Worm (Caenorhabditis elegans) whole organism, L4 larva: ENCODE data around the gene atp-5.

Experiments
- F26F4.8 ChIP-seq: fragments of 200-800 bp; sonication (Bioruptor generic); conservative IDR thresholded peaks from 2 replicates; pipeline ENCODE4 v1.3.6; 2022; ENCODE audit warnings: missing genetic modification characterization, missing compliant biosample characterization
- Y48G9A.11 ChIP-seq: fragments of 200-800 bp; sonication (Bioruptor generic); IDR thresholded peaks from 2 replicates; pipeline ENCODE4 v1.3.6; 2022; ENCODE audit warnings: missing genetic modification reagents, missing genetic modification characterization, missing compliant biosample characterization
- Y75B8A.6 ChIP-seq: fragments of 200-800 bp; sonication (Bioruptor generic); IDR thresholded peaks from 2 replicates; pipeline ENCODE4 v1.3.6; 2022; ENCODE audit warnings: missing genetic modification reagents, missing genetic modification characterization, missing compliant biosample characterization
- aha-1 ChIP-seq: fragments of 150-350 bp; peaks from one replicate; lab custom pipeline; 2014; ENCODE audit warnings: missing biosample characterization, missing genetic modification characterization
- ama-1 ChIP-seq: fragments of 150-350 bp; optimal IDR thresholded peaks from 2 replicates; lab custom pipeline; 2014; ENCODE audit warnings: inconsistent platforms, mixed read lengths
- arid-1 ChIP-seq: fragments of 200-800 bp; sonication (Bioruptor generic); conservative IDR thresholded peaks from 2 replicates; pipeline ENCODE4 v1.3.6; 2022; ENCODE audit warnings: missing genetic modification reagents, missing genetic modification characterization, missing compliant biosample characterization
- ceh-32 ChIP-seq: sonication (generic microtip); optimal IDR thresholded peaks from 2 replicates; lab custom pipeline; 2016; ENCODE audit warnings: mild to moderate bottlenecking, missing genetic modification characterization, missing compliant biosample characterization; ENCODE audit not compliant: poor library complexity
- ceh-44 ChIP-seq: fragments of 200-800 bp; sonication (Bioruptor generic); IDR thresholded peaks from 2 replicates; pipeline ENCODE4 v1.3.6; 2022; ENCODE audit warnings: missing genetic modification reagents, missing genetic modification characterization, missing compliant biosample characterization
- ceh-62 ChIP-seq: sonication (generic microtip); optimal IDR thresholded peaks from 2 replicates; lab custom pipeline; 2017; ENCODE audit warnings: missing biosample characterization, missing genetic modification characterization
- ces-1 ChIP-seq: fragments of 150-350 bp; sonication (generic microtip); optimal IDR thresholded peaks from 4 replicates; lab custom pipeline; 2014; ENCODE audit warnings: missing biosample characterization, missing genetic modification reagents, missing genetic modification characterization
- ctbp-1 ChIP-seq: fragments of 200-800 bp; sonication (Bioruptor generic); IDR thresholded peaks from 2 replicates; pipeline ENCODE4 v1.3.6; 2022; ENCODE audit warnings: missing genetic modification reagents, missing genetic modification characterization, missing compliant biosample characterization
- daf-16 ChIP-seq, 3 experiments: sonication (generic microtip); optimal IDR thresholded peaks; 2 replicates each; lab custom pipeline; 2016 to 2017; ENCODE audit warnings: missing genetic modification characterization in 3 of 3, missing genetic modification reagents in 3 of 3, mild to moderate bottlenecking in 2 of 3, missing compliant biosample characterization in 2 of 3, missing biosample characterization in 1 of 3, moderate library complexity in 1 of 3
- daf-19 ChIP-seq: fragments of 200-800 bp; sonication (Bioruptor generic); conservative IDR thresholded peaks from 2 replicates; pipeline ENCODE4 v1.3.6; 2022; ENCODE audit warnings: missing genetic modification characterization, missing compliant biosample characterization
- dmd-6 ChIP-seq: fragments of 200-800 bp; sonication (Bioruptor generic); IDR thresholded peaks from 2 replicates; pipeline ENCODE4 v1.3.6; 2022; ENCODE audit warnings: missing genetic modification reagents, missing genetic modification characterization, missing compliant biosample characterization
- dmd-8 ChIP-seq: fragments of 200-800 bp; sonication (Bioruptor generic); IDR thresholded peaks from 2 replicates; pipeline ENCODE4 v1.3.6; 2022; ENCODE audit warnings: missing genetic modification characterization, missing compliant biosample characterization
- dve-1 ChIP-seq: sonication (generic microtip); optimal IDR thresholded peaks from 2 replicates; lab custom pipeline; 2017; ENCODE audit warnings: antibody characterized with exemption, mild to moderate bottlenecking, missing genetic modification characterization, missing compliant biosample characterization; ENCODE audit not compliant: insufficient read depth
- egl-27 ChIP-seq: sonication (generic microtip); optimal IDR thresholded peaks from 3 replicates; lab custom pipeline; 2017; ENCODE audit warnings: missing biosample characterization, missing genetic modification reagents, missing genetic modification characterization
- hlh-11 ChIP-seq: fragments of 200-800 bp; sonication (Bioruptor generic); optimal IDR thresholded peaks from 2 replicates; lab custom pipeline; 2018; ENCODE audit warnings: mild to moderate bottlenecking, missing genetic modification characterization, missing compliant biosample characterization
- hmg-1.1 ChIP-seq: fragments of 200-800 bp; sonication (Bioruptor generic); IDR thresholded peaks from 2 replicates; pipeline ENCODE4 v1.3.6; 2022; ENCODE audit warnings: missing genetic modification reagents, missing genetic modification characterization, missing compliant biosample characterization
- lim-7 ChIP-seq: fragments of 200-800 bp; sonication (Bioruptor generic); IDR thresholded peaks from 2 replicates; pipeline ENCODE4 v1.3.6; 2022; ENCODE audit warnings: missing genetic modification characterization, missing compliant biosample characterization
- lin-13 ChIP-seq: fragments of 150-350 bp; optimal IDR thresholded peaks from 2 replicates; lab custom pipeline; 2014; ENCODE audit warnings: missing biosample characterization, missing genetic modification reagents, missing genetic modification characterization
- lin-15B ChIP-seq: fragments of 150-350 bp; sonication (generic microtip); optimal IDR thresholded peaks from 3 replicates; lab custom pipeline; 2014; ENCODE audit warnings: missing biosample characterization, missing genetic modification characterization
- lin-29 ChIP-seq: fragments of 200-800 bp; sonication (Bioruptor generic); IDR thresholded peaks from 2 replicates; pipeline ENCODE4 v1.3.6; 2022; ENCODE audit warnings: missing genetic modification reagents, missing genetic modification characterization, missing compliant biosample characterization
- lin-38 ChIP-seq: fragments of 200-800 bp; sonication (Bioruptor generic); IDR thresholded peaks from 2 replicates; pipeline ENCODE4 v1.3.6; 2022; ENCODE audit warnings: missing genetic modification reagents, missing genetic modification characterization, missing compliant biosample characterization
- lin-39 ChIP-seq: fragments of 150-350 bp; optimal IDR thresholded peaks from 2 replicates; lab custom pipeline; 2014; ENCODE audit warnings: missing biosample characterization, missing genetic modification reagents, missing genetic modification characterization
- lsy-2 ChIP-seq, 2 experiments: fragments of 150-350 bp in 1 of 2; sonication (generic microtip) in 1 of 2; optimal IDR thresholded peaks; 2 replicates each; lab custom pipeline; 2014 to 2017; ENCODE audit warnings: missing biosample characterization in 2 of 2, missing genetic modification characterization in 2 of 2
- mxl-2 ChIP-seq: fragments of 200-800 bp; sonication (Bioruptor generic); conservative IDR thresholded peaks from 2 replicates; pipeline ENCODE4 v1.3.6; 2022; ENCODE audit warnings: missing genetic modification reagents, missing genetic modification characterization, missing compliant biosample characterization
- mxl-3 ChIP-seq: fragments of 200-800 bp; sonication (Bioruptor generic); optimal IDR thresholded peaks from 2 replicates; lab custom pipeline; 2018; ENCODE audit warnings: mild to moderate bottlenecking, missing genetic modification characterization, missing compliant biosample characterization
- nhr-11 ChIP-seq: fragments of 150-350 bp; optimal IDR thresholded peaks from 2 replicates; lab custom pipeline; 2014; ENCODE audit warnings: missing biosample characterization, missing genetic modification characterization
- nhr-28 ChIP-seq: fragments of 150-350 bp; optimal IDR thresholded peaks from 2 replicates; lab custom pipeline; 2014; ENCODE audit warnings: missing biosample characterization, missing genetic modification characterization
- nhr-41 ChIP-seq: fragments of 200-800 bp; sonication (Bioruptor generic); IDR thresholded peaks from 2 replicates; pipeline ENCODE4 v1.3.6; 2022; ENCODE audit warnings: missing genetic modification reagents, missing genetic modification characterization, missing compliant biosample characterization
- nhr-42 ChIP-seq: fragments of 200-800 bp; sonication (Bioruptor generic); IDR thresholded peaks from 2 replicates; pipeline ENCODE4 v1.3.6; 2022; ENCODE audit warnings: missing genetic modification characterization, missing compliant biosample characterization
- nhr-76 ChIP-seq: fragments of 150-350 bp; optimal IDR thresholded peaks from 2 replicates; lab custom pipeline; 2014; ENCODE audit warnings: missing biosample characterization, missing genetic modification characterization
- nhr-77 ChIP-seq: fragments of 150-350 bp; optimal IDR thresholded peaks from 2 replicates; lab custom pipeline; 2014; ENCODE audit warnings: missing biosample characterization, missing genetic modification characterization
- pqm-1 ChIP-seq: sonication (generic microtip); optimal IDR thresholded peaks from 2 replicates; lab custom pipeline; 2017; ENCODE audit warnings: missing biosample characterization, missing genetic modification characterization
- sdz-12 ChIP-seq: fragments of 200-800 bp; sonication (Bioruptor generic); optimal IDR thresholded peaks from 2 replicates; lab custom pipeline; 2018; ENCODE audit warnings: mild to moderate bottlenecking, missing genetic modification characterization, missing compliant biosample characterization
- set-16 ChIP-seq: fragments of 200-800 bp; sonication (Bioruptor generic); IDR thresholded peaks from 2 replicates; pipeline ENCODE4 v1.3.6; 2022; ENCODE audit warnings: missing genetic modification reagents, missing genetic modification characterization, missing compliant biosample characterization
- skn-1 ChIP-seq: fragments of 150-350 bp; optimal IDR thresholded peaks from 2 replicates; lab custom pipeline; 2014; ENCODE audit warnings: missing biosample characterization, missing genetic modification characterization
- spr-1 ChIP-seq: sonication (generic microtip); optimal IDR thresholded peaks from 2 replicates; lab custom pipeline; 2016; ENCODE audit warnings: mild to moderate bottlenecking, missing genetic modification characterization, missing compliant biosample characterization
- unc-130 ChIP-seq: sonication (generic microtip); optimal IDR thresholded peaks from 2 replicates; lab custom pipeline; 2016; ENCODE audit warnings: missing genetic modification reagents, missing genetic modification characterization, missing compliant biosample characterization
- unc-62 ChIP-seq, 3 experiments: fragments of 150-350 bp in 1 of 3; sonication (generic microtip); optimal IDR thresholded peaks in 2 of 3; peaks in 1 of 3; 1 replicate in 1 of 3; 2 replicates in 2 of 3; lab custom pipeline; 2014 to 2017; ENCODE audit warnings: missing biosample characterization in 3 of 3, missing genetic modification characterization in 3 of 3, missing genetic modification reagents in 3 of 3, missing genotype in 1 of 3
- zfp-3 ChIP-seq: fragments of 200-800 bp; sonication (Bioruptor generic); conservative IDR thresholded peaks from 2 replicates; pipeline ENCODE4 v1.3.6; 2022; ENCODE audit warnings: missing genetic modification reagents, missing genetic modification characterization, missing compliant biosample characterization
- ztf-11 ChIP-seq: fragments of 150-350 bp; optimal IDR thresholded peaks from 2 replicates; lab custom pipeline; 2014; ENCODE audit warnings: missing biosample characterization, missing genetic modification characterization

Gene atp-5

ce11 chrV:11082475-11082874 is 41.2 kb downstream of the atp-5 start (continued):
- TF ChIP-seq nhr-76 (tag; lab: Kevin White, UChicago), result no peak
- TF ChIP-seq mxl-3 (GFP tag; lab: Kevin White, UChicago), result no peak
- no peak for TF ChIP-seq skn-1 (tag; lab: Kevin White, UChicago)
- peak; percentile 21 for TF ChIP-seq sdz-12 (GFP tag; lab: Kevin White, UChicago)
- TF ChIP-seq daf-16 (GFP tag; optimal IDR thresholded peaks at IDR 0.05; lab: Kevin White, UChicago), result peak in 1 of 2 experiments; percentile 96
- TF ChIP-seq daf-16 (tag; optimal IDR thresholded peaks at IDR 0.05; lab: Kevin White, UChicago), result no peak
- 0 out of 2 replicates have a peak, but pooled peaks have one; percentile 7 for TF ChIP-seq lin-38 (GFP tag; lab: Robert Waterston, UW)
- TF ChIP-seq dmd-8, result 0 out of 2 replicates have a peak, but pooled peaks have one; percentile 9
- TF ChIP-seq lin-15B, result no peak
- no peak for TF ChIP-seq ces-1 (GFP tag; lab: Kevin White, UChicago)
- TF ChIP-seq lsy-2 (tag; optimal IDR thresholded peaks at IDR 0.05; lab: Kevin White, UChicago), result peak; percentile 13 to 36
- no peak for TF ChIP-seq Y48G9A.11 (GFP tag; lab: Robert Waterston, UW)
- no peak for TF ChIP-seq Y75B8A.6 (GFP tag; lab: Robert Waterston, UW)
- TF ChIP-seq zfp-3 (GFP tag; lab: Robert Waterston, UW), result no peak
- TF ChIP-seq lin-13 (GFP tag; lab: Kevin White, UChicago), result peak; percentile 16
- TF ChIP-seq egl-27 (tag; lab: Kevin White, UChicago), result no peak
- peak; percentile 78 for TF ChIP-seq hlh-11 (tag; lab: Kevin White, UChicago)
- TF ChIP-seq unc-62 (GFP tag; optimal IDR thresholded peaks at IDR 0.05 in 1 of 2; lab: Kevin White, UChicago), result peak in 1 of 2 experiments; percentile 94
- no peak for TF ChIP-seq unc-62 (tag; optimal IDR thresholded peaks at IDR 0.05; lab: Kevin White, UChicago)
- TF ChIP-seq lim-7, result no peak
- no peak for TF ChIP-seq ceh-62 (tag; lab: Kevin White, UChicago)

- TF ChIP-seq unc-62 (GFP tag; optimal IDR thresholded peaks at IDR 0.05 in 1 of 2; lab: Kevin White, UChicago), result peak in 1 of 2 experiments; percentile 54
- no peak for TF ChIP-seq unc-62 (tag; optimal IDR thresholded peaks at IDR 0.05; lab: Kevin White, UChicago)
- no peak for TF ChIP-seq nhr-42 (GFP tag; lab: Robert Waterston, UW)
- TF ChIP-seq aha-1 (tag; lab: Kevin White, UChicago), result no peak
- 0 out of 2 replicates have a peak, but pooled peaks have one; percentile 13 for TF ChIP-seq set-16 (GFP tag; lab: Robert Waterston, UW)
- TF ChIP-seq ceh-32 (tag; lab: Kevin White, UChicago), result no peak
- no peak for TF ChIP-seq sdz-12 (GFP tag; lab: Kevin White, UChicago)
- TF ChIP-seq F26F4.8, result no peak
- 0 out of 2 replicates have a peak, but pooled peaks have one; percentile 41 for TF ChIP-seq dmd-6 (GFP tag; lab: Robert Waterston, UW)
- TF ChIP-seq ztf-11 (tag; lab: Kevin White, UChicago), result no peak
- no peak for TF ChIP-seq nhr-41 (GFP tag; lab: Robert Waterston, UW)
- no peak for TF ChIP-seq spr-1 (tag; lab: Kevin White, UChicago)
- TF ChIP-seq nhr-11 (tag; lab: Kevin White, UChicago), result peak; percentile 73
- TF ChIP-seq ctbp-1 (GFP tag; lab: Robert Waterston, UW), result 0 out of 2 replicates have a peak, but pooled peaks have one; percentile 61
- peak in 1 of 2 experiments; percentile 95 for TF ChIP-seq daf-16 (GFP tag; optimal IDR thresholded peaks at IDR 0.05; lab: Kevin White, UChicago)
- no peak for TF ChIP-seq daf-16 (tag; optimal IDR thresholded peaks at IDR 0.05; lab: Kevin White, UChicago)
- TF ChIP-seq mxl-2 (GFP tag; lab: Robert Waterston, UW), result no peak
- 0 out of 2 replicates have a peak, but pooled peaks have one; percentile 4 for TF ChIP-seq arid-1
- peak; percentile 6 for TF ChIP-seq nhr-77 (tag; lab: Kevin White, UChicago)
- TF ChIP-seq ama-1 (lab: Kevin White, UChicago), result peak; percentile 5
- TF ChIP-seq hmg-1.1 (GFP tag; lab: Robert Waterston, UW), result 0 out of 2 replicates have a peak, but pooled peaks have one; percentile 33
- peak; percentile 95 for TF ChIP-seq pqm-1 (tag; lab: Kevin White, UChicago)
- TF ChIP-seq hlh-11 (tag; lab: Kevin White, UChicago), result peak; percentile 34
- peak; percentile 26 for TF ChIP-seq dve-1
- no peak; the same call in 1 of the 2 replicates for TF ChIP-seq daf-19 (GFP tag; lab: Robert Waterston, UW)
- no peak for TF ChIP-seq ceh-44 (GFP tag; lab: Robert Waterston, UW)
- no peak for TF ChIP-seq unc-130 (GFP tag; lab: Kevin White, UChicago)
- TF ChIP-seq lin-29 (GFP tag; lab: Robert Waterston, UW), result no peak
- no peak for TF ChIP-seq lin-39
- TF ChIP-seq nhr-28, result peak; percentile 66
These were observed 43.1 kb downstream of the atp-5 start, which contains the start of gene act-1 for ce11 chrV:11080345-11081102. Gene act-1 (plus strand): TSS chrV:11081052.
